Worm (Caenorhabditis elegans) whole organism, L4/young adult: ENCODE data around the gene fmo-3.

ENCODE experiments used
- W03F9.2 ChIP-seq: fragments of 150-350 bp; optimal IDR thresholded peaks from 2 replicates; lab custom pipeline; 2014; ENCODE audit warnings: missing biosample characterization, missing genetic modification characterization
- him-1 ChIP-seq: sonication (generic microtip); optimal IDR thresholded peaks from 2 replicates; lab custom pipeline; 2016; ENCODE audit warnings: missing genotype, missing genetic modification reagents, missing genetic modification characterization, missing compliant biosample characterization

DNA sequence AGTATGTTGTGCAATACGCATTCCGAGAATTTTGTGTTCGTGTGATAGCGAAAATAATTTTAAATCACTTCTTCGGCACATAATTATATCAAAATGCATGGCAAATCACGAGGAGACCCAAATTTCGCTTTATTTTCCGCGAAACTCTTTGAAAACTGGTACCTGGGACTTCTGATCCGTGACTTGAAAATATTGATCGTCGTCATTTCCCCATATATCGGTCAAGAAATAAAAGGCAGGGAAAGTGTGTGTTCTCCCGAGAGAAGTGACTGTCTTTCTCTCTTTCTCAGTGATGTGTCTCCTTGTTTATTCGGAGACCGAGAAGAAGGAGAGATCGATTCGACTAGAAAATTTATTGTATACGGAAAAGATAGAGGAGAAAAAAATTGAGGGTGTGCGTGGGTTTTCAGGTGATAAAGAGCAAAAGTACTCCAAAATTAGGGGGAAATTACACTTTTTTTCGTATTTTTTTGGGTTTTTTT lies 16.8 kb downstream of the fmo-3 start, which contains the start of gene W09D10.5:
- no peak for TF ChIP-seq him-1 (tag; lab: Kevin White, UChicago)
- no peak for TF ChIP-seq W03F9.2 (tag; lab: Kevin White, UChicago)
